Worm (Caenorhabditis elegans) whole organism, early embryonic: Measurements from ENCODE around the gene lin-31.

Source experiments
- B0310.2 ChIP-seq: sonication (generic microtip); optimal IDR thresholded peaks from 2 replicates; lab custom pipeline; 2016; ENCODE audit warnings: mild to moderate bottlenecking, missing genetic modification characterization, missing compliant biosample characterization
- F13C5.2 ChIP-seq: sonication (generic microtip); optimal IDR thresholded peaks from 2 replicates; lab custom pipeline; 2017; ENCODE audit warnings: mild to moderate bottlenecking, missing genetic modification characterization, inconsistent platforms, missing compliant biosample characterization
- aly-1 ChIP-seq: sonication (generic microtip); optimal IDR thresholded peaks from 2 replicates; lab custom pipeline; 2016; ENCODE audit warnings: missing genetic modification characterization, missing compliant biosample characterization
- ama-1 ChIP-seq: fragments of 150-350 bp; optimal IDR thresholded peaks from 2 replicates; lab custom pipeline; 2014
- ceh-13 ChIP-seq: fragments of 200-800 bp; sonication (Bioruptor generic); optimal IDR thresholded peaks from 2 replicates; lab custom pipeline; 2018; ENCODE audit warnings: mild to moderate bottlenecking, missing genetic modification characterization, missing compliant biosample characterization
- ceh-36 ChIP-seq: sonication (generic microtip); optimal IDR thresholded peaks from 2 replicates; lab custom pipeline; 2016; ENCODE audit warnings: missing genetic modification characterization, inconsistent platforms, missing compliant biosample characterization
- ets-7 ChIP-seq: sonication (generic microtip); optimal IDR thresholded peaks from 2 replicates; lab custom pipeline; 2016; ENCODE audit warnings: missing genotype, missing genetic modification characterization, missing compliant biosample characterization
- flt-1 ChIP-seq: fragments of 200-800 bp; sonication (Bioruptor generic); IDR thresholded peaks from 2 replicates; pipeline ENCODE4 v1.3.6; 2022; ENCODE audit warnings: missing genetic modification characterization, missing compliant biosample characterization
- hmbx-1 ChIP-seq: sonication (generic microtip); optimal IDR thresholded peaks from 2 replicates; lab custom pipeline; 2016; ENCODE audit warnings: mild to moderate bottlenecking, missing genetic modification characterization, missing compliant biosample characterization
- hmg-4 ChIP-seq: fragments of 200-800 bp; sonication (Bioruptor generic); optimal IDR thresholded peaks from 2 replicates; lab custom pipeline; 2018; ENCODE audit warnings: mild to moderate bottlenecking, missing genetic modification characterization, missing compliant biosample characterization
- hnd-1 ChIP-seq: sonication (generic microtip); optimal IDR thresholded peaks from 2 replicates; lab custom pipeline; 2016; ENCODE audit warnings: missing genetic modification characterization, missing compliant biosample characterization
- pes-1 ChIP-seq: fragments of 200-800 bp; sonication (Bioruptor generic); IDR thresholded peaks from 2 replicates; pipeline ENCODE4 v1.3.6; 2022; ENCODE audit warnings: missing genetic modification reagents, missing genetic modification characterization, missing compliant biosample characterization
- scrt-1 ChIP-seq: fragments of 200-800 bp; sonication (Bioruptor generic); IDR thresholded peaks from 2 replicates; pipeline ENCODE4 v1.3.6; 2022; ENCODE audit warnings: missing genetic modification characterization, missing compliant biosample characterization
- sea-1 ChIP-seq: fragments of 200-800 bp; sonication (Bioruptor generic); conservative IDR thresholded peaks from 2 replicates; pipeline ENCODE4 v1.3.6; 2022; ENCODE audit warnings: missing genetic modification characterization, missing compliant biosample characterization
- tbx-11 ChIP-seq: fragments of 200-800 bp; sonication (Bioruptor generic); IDR thresholded peaks from 2 replicates; pipeline ENCODE4 v1.3.6; 2022; ENCODE audit warnings: missing genetic modification characterization, missing compliant biosample characterization
- tbx-37 ChIP-seq: fragments of 200-800 bp; sonication (Bioruptor generic); conservative IDR thresholded peaks from 2 replicates; pipeline ENCODE4 v1.3.6; 2022; ENCODE audit warnings: missing genetic modification reagents, missing genetic modification characterization, missing compliant biosample characterization
- tra-4 ChIP-seq: sonication (generic microtip); optimal IDR thresholded peaks from 2 replicates; lab custom pipeline; 2017; ENCODE audit warnings: missing genetic modification characterization, missing compliant biosample characterization

Gene lin-31

ce11 chrII:3984242-3984641 lies 1.9 kb downstream of the lin-31 start:
- TF ChIP-seq tbx-11 (GFP tag; lab: Robert Waterston, UW) = no peak
- peak; percentile 88 for TF ChIP-seq ceh-36

- TF ChIP-seq B0310.2 (no peak), ama-1 (lab: Kevin White, UChicago) (no peak), ceh-36 (no peak), ceh-13 (no peak), F13C5.2 (no peak), aly-1 (tag; lab: Kevin White, UChicago) (no peak), scrt-1 (GFP tag; lab: Robert Waterston, UW) (no peak)
These were observed 4.6 kb downstream of the lin-31 start, which contains the start of gene K10G6.5 for ce11 chrII:3986906-3987305. TSS of gene K10G6.5 (plus strand) at chrII:3987250.

- TF ChIP-seq F13C5.2 = no peak
- TF ChIP-seq B0310.2 = no peak
- no peak for TF ChIP-seq ceh-13
- no peak for TF ChIP-seq tra-4 (tag; lab: Kevin White, UChicago)
- TF ChIP-seq hnd-1 (tag; lab: Kevin White, UChicago) = no peak
- no peak for TF ChIP-seq tbx-37 (GFP tag; lab: Robert Waterston, UW)
- no peak for TF ChIP-seq flt-1 (GFP tag; lab: Robert Waterston, UW)
- TF ChIP-seq hmg-4 (GFP tag; lab: Kevin White, UChicago) = no peak
- TF ChIP-seq ama-1 (lab: Kevin White, UChicago) = no peak
- no peak for TF ChIP-seq tbx-11 (GFP tag; lab: Robert Waterston, UW)
- no peak for TF ChIP-seq hmbx-1
These were observed 7.4 kb downstream of the lin-31 start, which contains the start of gene Y14H12A.2 for ce11 chrII:3989627-3990367. TSS of gene Y14H12A.2 (minus strand) at chrII:3989677.

- TF ChIP-seq scrt-1 (GFP tag; lab: Robert Waterston, UW) (no peak), hmbx-1 (no peak), ama-1 (lab: Kevin White, UChicago) (no peak), tra-4 (tag; lab: Kevin White, UChicago) (no peak), ets-7 (tag; lab: Kevin White, UChicago) (no peak), ceh-13 (no peak), F13C5.2 (no peak), hnd-1 (tag; lab: Kevin White, UChicago) (no peak), B0310.2 (no peak), sea-1 (GFP tag; lab: Robert Waterston, UW) (no peak), ceh-36 (no peak), aly-1 (tag; lab: Kevin White, UChicago) (no peak), tbx-37 (GFP tag; lab: Robert Waterston, UW) (no peak), pes-1 (GFP tag; lab: Robert Waterston, UW) (no peak), hmg-4 (GFP tag; lab: Kevin White, UChicago) (no peak), tbx-11 (GFP tag; lab: Robert Waterston, UW) (no peak), flt-1 (GFP tag; lab: Robert Waterston, UW) (no peak)
These were observed 8.4 kb downstream of the lin-31 start for ce11 chrII:3990706-3991105.

- TF ChIP-seq ets-7 (tag; lab: Kevin White, UChicago) (no peak), hnd-1 (tag; lab: Kevin White, UChicago) (no peak), flt-1 (GFP tag; lab: Robert Waterston, UW) (no peak), hmbx-1 (no peak), ceh-36 (no peak), ama-1 (lab: Kevin White, UChicago) (no peak), tbx-37 (GFP tag; lab: Robert Waterston, UW) (no peak), aly-1 (tag; lab: Kevin White, UChicago) (no peak)
These were observed 9.7 kb downstream of the lin-31 start for ce11 chrII:3992029-3992428.

- no peak for TF ChIP-seq tra-4 (tag; lab: Kevin White, UChicago)
- TF ChIP-seq flt-1 (GFP tag; lab: Robert Waterston, UW) = no peak
- TF ChIP-seq aly-1 (tag; lab: Kevin White, UChicago) = no peak
- TF ChIP-seq scrt-1 (GFP tag; lab: Robert Waterston, UW) = no peak
- no peak for TF ChIP-seq B0310.2
These were observed 10.4 kb downstream of the lin-31 start, which contains the start of gene Y14H12A.1 for ce11 chrII:3992660-3993245. TSS of gene Y14H12A.1 (plus strand) at chrII:3993195.

ce11 chrII:3996005-3996404 lies 13.7 kb downstream of the lin-31 start, which contains the start of gene clc-22:
TSS of gene clc-22 (minus strand) at chrII:3996075.
- TF ChIP-seq tbx-37 (GFP tag; lab: Robert Waterston, UW) (no peak), F13C5.2 (no peak), tbx-11 (GFP tag; lab: Robert Waterston, UW) (no peak), pes-1 (GFP tag; lab: Robert Waterston, UW) (no peak), ama-1 (lab: Kevin White, UChicago) (no peak), B0310.2 (no peak), hmg-4 (GFP tag; lab: Kevin White, UChicago) (no peak), hnd-1 (tag; lab: Kevin White, UChicago) (no peak), tra-4 (tag; lab: Kevin White, UChicago) (no peak), hmbx-1 (no peak)

DNA sequence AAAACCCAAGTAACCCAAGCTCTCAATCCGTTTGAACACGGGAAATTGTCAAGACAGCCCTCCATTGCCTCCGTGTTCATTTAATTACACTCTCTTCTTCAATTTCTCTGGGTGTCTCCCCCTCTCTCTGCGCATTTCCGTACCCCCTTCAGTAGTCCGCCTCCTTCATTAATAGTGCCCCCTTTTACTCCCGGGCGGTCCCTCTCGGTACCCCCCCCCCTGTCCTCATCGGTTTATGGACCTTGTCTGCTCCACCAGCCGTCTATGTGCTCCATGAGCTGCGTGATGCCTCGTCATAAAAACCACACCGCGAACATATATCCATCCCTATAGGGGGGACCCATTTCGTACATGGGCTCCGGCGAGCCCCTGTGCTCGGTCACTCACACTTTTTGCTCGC lies 17.2 kb downstream of the lin-31 start:
- no peak for TF ChIP-seq ets-7 (tag; lab: Kevin White, UChicago)
- TF ChIP-seq F13C5.2 = peak; percentile 25
- peak; percentile 63; the same call in 1 of the 2 replicates for TF ChIP-seq scrt-1 (GFP tag; lab: Robert Waterston, UW)
- TF ChIP-seq tra-4 (tag; lab: Kevin White, UChicago) = no peak
- TF ChIP-seq hmg-4 (GFP tag; lab: Kevin White, UChicago) = peak; percentile 54
